Fruit fly (Drosophila melanogaster): ENCODE measurements around the gene Gr93c.

The Gr93c gene

DNA sequence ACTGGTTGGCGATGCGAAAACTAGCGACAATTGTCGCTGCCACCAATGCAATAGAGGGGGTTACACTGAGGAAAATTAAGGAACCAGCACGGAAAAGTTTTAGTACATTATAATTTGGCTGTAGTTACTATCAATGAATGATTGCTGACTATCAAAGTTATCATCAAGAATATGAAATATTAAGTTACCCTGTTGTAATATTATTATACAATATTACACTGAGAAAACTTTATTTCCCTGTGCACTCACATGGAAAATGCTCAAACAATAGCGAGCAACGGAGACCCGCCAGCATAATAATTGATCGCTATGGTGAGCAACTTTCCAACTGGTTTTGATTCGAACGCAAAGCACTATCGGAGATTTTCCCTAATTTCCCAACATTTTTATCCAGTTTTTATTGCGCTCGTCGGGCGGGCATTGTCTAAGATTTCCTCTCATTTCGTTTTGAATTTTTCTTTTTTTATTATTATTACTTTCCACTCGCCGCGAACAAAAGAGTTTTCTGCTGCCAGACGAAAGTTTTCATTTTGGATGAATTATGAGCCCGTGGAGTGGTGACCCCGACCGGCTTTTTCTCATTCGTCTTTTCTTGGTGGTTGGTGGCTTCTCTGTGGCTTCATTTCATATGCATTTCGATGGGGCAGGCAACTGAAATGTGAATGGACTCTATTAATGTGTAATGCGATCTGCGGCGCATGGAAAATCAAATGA, 17.2 kb upstream of the Gr93c start (continued):
- TF ChIP-seq B-H2 (GFP tag; optimal IDR thresholded peaks at IDR 0.05), result no peak
- TF ChIP-seq zf30C (GFP tag; optimal IDR thresholded peaks at IDR 0.05), result peak; percentile 78
- TF ChIP-seq CG33557 (GFP tag; optimal IDR thresholded peaks at IDR 0.05), result peak; percentile 79
- TF ChIP-seq cg (GFP tag; optimal IDR thresholded peaks at IDR 0.05), result no peak
- TF ChIP-seq CG12659 (GFP tag; optimal IDR thresholded peaks at IDR 0.05), result peak; percentile 68
- TF ChIP-seq toy (GFP tag; IDR thresholded peaks at IDR 0.05), result no peak
- TF ChIP-seq CG9876 (GFP tag; optimal IDR thresholded peaks at IDR 0.05), result no peak
- peak; percentile 50; the same call in 1 of the 3 replicates for TF ChIP-seq ase (GFP tag; IDR thresholded peaks at IDR 0.05)
- TF ChIP-seq da (GFP tag; optimal IDR thresholded peaks at IDR 0.05), result no peak
- peak; percentile 7 for TF ChIP-seq Usf (GFP tag; optimal IDR thresholded peaks at IDR 0.05)
- TF ChIP-seq lab (GFP tag; optimal IDR thresholded peaks at IDR 0.05), result peak; percentile 46
- TF ChIP-seq CG12744 (GFP tag; optimal IDR thresholded peaks at IDR 0.05), result no peak
- no peak for TF ChIP-seq CG7928 (GFP tag; optimal IDR thresholded peaks at IDR 0.05)
- peak; percentile 75 for TF ChIP-seq CG4820 (GFP tag; optimal IDR thresholded peaks at IDR 0.05)
- TF ChIP-seq HLHmδ (GFP tag; optimal IDR thresholded peaks at IDR 0.05), result no peak
- peak; percentile 69 for TF ChIP-seq ap (GFP tag; IDR thresholded peaks at IDR 0.05)
- TF ChIP-seq CG12769 (tag; optimal IDR thresholded peaks at IDR 0.05), result peak; percentile 65
- TF ChIP-seq CG12391 (tag; optimal IDR thresholded peaks at IDR 0.05), result peak; percentile 91
- TF ChIP-seq dpn (GFP tag; optimal IDR thresholded peaks at IDR 0.05), result peak; percentile 33 to 75
- peak; percentile 68 for TF ChIP-seq CG8290 (GFP tag; optimal IDR thresholded peaks at IDR 0.05)
- TF ChIP-seq CG8290 (tag; optimal IDR thresholded peaks at IDR 0.05), result peak; percentile 15 to 39
- TF ChIP-seq salm (tag; optimal IDR thresholded peaks at IDR 0.05), result peak; percentile 86
- peak; percentile 74 for TF ChIP-seq CG15269 (tag; optimal IDR thresholded peaks at IDR 0.05)
- TF ChIP-seq Xrp1 (GFP tag; IDR thresholded peaks at IDR 0.05), result peak; percentile 91
- TF ChIP-seq HmgZ (tag; optimal IDR thresholded peaks at IDR 0.05), result peak; percentile 11
- TF ChIP-seq CHES-1-like (GFP tag; optimal IDR thresholded peaks at IDR 0.05), result peak; percentile 13
- peak; percentile 75 for TF ChIP-seq fd96Cb (tag; optimal IDR thresholded peaks at IDR 0.05)
- TF ChIP-seq CG34422 (GFP tag; IDR thresholded peaks at IDR 0.05), result peak; percentile 74
- no peak for TF ChIP-seq schlank (tag; optimal IDR thresholded peaks at IDR 0.05)
- peak; percentile 92 for TF ChIP-seq CG2712 (tag; optimal IDR thresholded peaks at IDR 0.05)
- TF ChIP-seq Oaz (GFP tag; IDR thresholded peaks at IDR 0.05), result no peak
- TF ChIP-seq CG16815 (GFP tag; optimal IDR thresholded peaks at IDR 0.05), result peak; percentile 36
- TF ChIP-seq seq (GFP tag; IDR thresholded peaks at IDR 0.05), result peak; percentile 46; the same call in 1 of the 2 replicates
- TF ChIP-seq bcd (GFP tag; optimal IDR thresholded peaks at IDR 0.05), result peak; percentile 55
- TF ChIP-seq Nf-YC (tag; optimal IDR thresholded peaks at IDR 0.05), result peak; percentile 13
- peak; percentile 83 for TF ChIP-seq CG2202 (tag; optimal IDR thresholded peaks at IDR 0.05)
- no peak for TF ChIP-seq p53 (GFP tag; optimal IDR thresholded peaks at IDR 0.05)
- peak; percentile 74 for TF ChIP-seq sisA (GFP tag; IDR thresholded peaks at IDR 0.05)
- TF ChIP-seq CG4854 (GFP tag; optimal IDR thresholded peaks at IDR 0.05), result peak; percentile 53
- peak; percentile 82 for TF ChIP-seq nmo (GFP tag; optimal IDR thresholded peaks at IDR 0.05)
- TF ChIP-seq slp2 (GFP tag; optimal IDR thresholded peaks at IDR 0.05), result peak; percentile 0
- TF ChIP-seq Poxn (GFP tag; IDR thresholded peaks at IDR 0.05), result no peak
- peak; percentile 74; the same call in 1 of the 2 replicates for TF ChIP-seq wor (GFP tag; IDR thresholded peaks at IDR 0.05)
- peak; percentile 54 for TF ChIP-seq tio (GFP tag; optimal IDR thresholded peaks at IDR 0.05)
- peak; percentile 81 for TF ChIP-seq CG7839 (tag; optimal IDR thresholded peaks at IDR 0.05)
- peak; percentile 88 for TF ChIP-seq Oli (tag; optimal IDR thresholded peaks at IDR 0.05)
- peak in 1 of 3 experiments; percentile 0 for TF ChIP-seq Stat92E (GFP tag; optimal IDR thresholded peaks at IDR 0.05)
- TF ChIP-seq sug (tag; optimal IDR thresholded peaks at IDR 0.05), result no peak
- peak; percentile 95 for TF ChIP-seq ci (GFP tag; IDR thresholded peaks at IDR 0.05)

All from whole organism, embryonic.